Worm (Caenorhabditis elegans): Measurements from ENCODE around the gene T22E5.1.

ce11 chrX:6403122-6403521 is 9.6 kb upstream of the T22E5.1 start, which contains the start of gene glt-4:
- TF ChIP-seq nhr-237 (tag; optimal IDR thresholded peaks at IDR 0.05) (no peak), ceh-62 (tag; optimal IDR thresholded peaks at IDR 0.05) (no peak), unc-62 (GFP tag; optimal IDR thresholded peaks at IDR 0.05 in 1 of 2) (no peak), unc-62 (tag; optimal IDR thresholded peaks at IDR 0.05) (no peak)
